Worm (Caenorhabditis elegans) whole organism, L1 larva: ENCODE data around the gene clu-1.

ENCODE experiments used
- C04F5.9 ChIP-seq: sonication (generic microtip); optimal IDR thresholded peaks from 2 replicates; lab custom pipeline; 2016; ENCODE audit warnings: missing genetic modification characterization, missing compliant biosample characterization
- F16B12.6 ChIP-seq: fragments of 150-350 bp; optimal IDR thresholded peaks from 2 replicates; lab custom pipeline; 2014; ENCODE audit warnings: missing biosample characterization, missing genetic modification characterization
- Y116A8C.19 ChIP-seq: sonication (generic microtip); optimal IDR thresholded peaks from 2 replicates; lab custom pipeline; 2016; ENCODE audit warnings: missing compliant biosample characterization, missing genetic modification characterization, borderline replicate concordance
- alr-1 ChIP-seq: fragments of 200-800 bp; sonication (Bioruptor generic); optimal IDR thresholded peaks from 2 replicates; lab custom pipeline; 2018; ENCODE audit warnings: borderline replicate concordance, mild to moderate bottlenecking, missing genetic modification characterization, missing compliant biosample characterization
- aly-2 ChIP-seq: fragments of 150-350 bp; optimal IDR thresholded peaks from 2 replicates; lab custom pipeline; 2014; ENCODE audit warnings: missing biosample characterization, missing genetic modification characterization
- blmp-1 ChIP-seq: fragments of 150-350 bp; optimal IDR thresholded peaks from 2 replicates; lab custom pipeline; 2014; ENCODE audit warnings: missing biosample characterization, missing genetic modification characterization
- ceh-63 ChIP-seq: fragments of 200-800 bp; sonication (Bioruptor generic); optimal IDR thresholded peaks from 2 replicates; lab custom pipeline; 2018; ENCODE audit warnings: mild to moderate bottlenecking, missing genetic modification characterization, missing compliant biosample characterization
- ceh-82 ChIP-seq, 3 experiments: fragments of 150-350 bp in 1 of 3; sonication (generic microtip) in 2 of 3; optimal IDR thresholded peaks; 2 replicates each; lab custom pipeline; 2014 to 2017; ENCODE audit warnings: missing biosample characterization in 3 of 3, missing genetic modification characterization in 3 of 3
- ceh-90 ChIP-seq: sonication (generic microtip); optimal IDR thresholded peaks from 2 replicates; lab custom pipeline; 2016; ENCODE audit warnings: missing genetic modification characterization, missing compliant biosample characterization
- dsc-1 ChIP-seq: sonication (generic microtip); optimal IDR thresholded peaks from 2 replicates; lab custom pipeline; 2016; ENCODE audit warnings: mild to moderate bottlenecking, missing genetic modification characterization, missing compliant biosample characterization
- efl-1 ChIP-seq, 4 experiments: fragments of 150-350 bp; optimal IDR thresholded peaks in 3 of 4; peaks in 1 of 4; 1 replicate in 1 of 4; 2 replicates in 3 of 4; lab custom pipeline; 2014; ENCODE audit warnings: missing biosample characterization in 2 of 4, missing genetic modification characterization in 2 of 4, missing genetic modification reagents in 2 of 4
- egl-13 ChIP-seq: sonication (generic microtip); optimal IDR thresholded peaks from 2 replicates; lab custom pipeline; 2016; ENCODE audit warnings: missing genotype, missing genetic modification reagents, missing genetic modification characterization, missing compliant biosample characterization
- egl-27 ChIP-seq, 2 experiments: fragments of 150-350 bp in 1 of 2; sonication (generic microtip); optimal IDR thresholded peaks; 3 replicates each; lab custom pipeline; 2017 to 2018; ENCODE audit warnings: missing biosample characterization in 2 of 2, missing genetic modification characterization in 2 of 2, missing genetic modification reagents in 2 of 2
- elt-3 ChIP-seq, 6 experiments: fragments of 150-350 bp in 1 of 6; sonication (generic microtip); optimal IDR thresholded peaks; 2 replicates each; lab custom pipeline; 2017 to 2018; ENCODE audit warnings: missing biosample characterization in 6 of 6, missing genetic modification characterization in 6 of 6, inconsistent platforms in 1 of 6
- ets-5 ChIP-seq: fragments of 200-800 bp; sonication (Bioruptor generic); IDR thresholded peaks from 2 replicates; pipeline ENCODE4 v1.3.6; 2022; ENCODE audit warnings: missing genetic modification characterization, missing compliant biosample characterization
- fkh-8 ChIP-seq: sonication (generic microtip); optimal IDR thresholded peaks from 2 replicates; lab custom pipeline; 2016; ENCODE audit warnings: mild to moderate bottlenecking, missing genetic modification characterization, missing compliant biosample characterization
- fos-1 ChIP-seq: fragments of 150-350 bp; optimal IDR thresholded peaks from 2 replicates; lab custom pipeline; 2014; ENCODE audit warnings: missing biosample characterization, missing genetic modification characterization
- grh-1 ChIP-seq: fragments of 200-800 bp; sonication (Bioruptor generic); IDR thresholded peaks from 2 replicates; pipeline ENCODE4 v1.3.6; 2022; ENCODE audit warnings: missing genetic modification reagents, missing genetic modification characterization, missing compliant biosample characterization
- hlh-17 ChIP-seq: fragments of 200-800 bp; sonication (Bioruptor generic); optimal IDR thresholded peaks from 2 replicates; lab custom pipeline; 2018; ENCODE audit warnings: missing genetic modification characterization, mild to moderate bottlenecking, missing compliant biosample characterization, moderate library complexity, borderline replicate concordance
- isw-1 ChIP-seq: fragments of 200-800 bp; sonication (Bioruptor generic); IDR thresholded peaks from 2 replicates; pipeline ENCODE4 v1.3.6; 2022; ENCODE audit warnings: missing genetic modification characterization, missing compliant biosample characterization
- lin-13 ChIP-seq: fragments of 150-350 bp; optimal IDR thresholded peaks from 2 replicates; lab custom pipeline; 2014; ENCODE audit warnings: missing biosample characterization, missing genetic modification reagents, missing genetic modification characterization
- lin-14 ChIP-seq: fragments of 200-800 bp; sonication (Bioruptor generic); optimal IDR thresholded peaks from 2 replicates; lab custom pipeline; 2018; ENCODE audit warnings: mild to moderate bottlenecking, missing genetic modification characterization, moderate library complexity, missing compliant biosample characterization
- lin-15B ChIP-seq: fragments of 150-350 bp; sonication (generic microtip); optimal IDR thresholded peaks from 3 replicates; lab custom pipeline; 2014; ENCODE audit warnings: missing biosample characterization, missing genetic modification characterization
- lin-35 ChIP-seq, 2 experiments: fragments of 150-350 bp; optimal IDR thresholded peaks; 2 replicates each; lab custom pipeline; 2014; ENCODE audit warnings: missing biosample characterization in 2 of 2, missing genetic modification characterization in 2 of 2, missing genetic modification reagents in 2 of 2
- lin-39 ChIP-seq: fragments of 150-350 bp; optimal IDR thresholded peaks from 2 replicates; lab custom pipeline; 2014; ENCODE audit warnings: missing biosample characterization, missing genetic modification reagents, missing genetic modification characterization
- lir-3 ChIP-seq: sonication (generic microtip); optimal IDR thresholded peaks from 2 replicates; lab custom pipeline; 2016; ENCODE audit warnings: mild to moderate bottlenecking, missing genetic modification characterization, moderate library complexity, missing compliant biosample characterization; ENCODE audit not compliant: poor library complexity
- mef-2 ChIP-seq: fragments of 150-350 bp; optimal IDR thresholded peaks from 2 replicates; lab custom pipeline; 2014; ENCODE audit warnings: missing biosample characterization, missing genetic modification characterization
- nhr-11 ChIP-seq: fragments of 150-350 bp; optimal IDR thresholded peaks from 2 replicates; lab custom pipeline; 2014; ENCODE audit warnings: missing biosample characterization, missing genetic modification characterization
- nhr-12 ChIP-seq: sonication (generic microtip); optimal IDR thresholded peaks from 2 replicates; lab custom pipeline; 2017; ENCODE audit warnings: missing biosample characterization, missing genetic modification characterization
- nhr-19 ChIP-seq: fragments of 200-800 bp; sonication (Bioruptor generic); conservative IDR thresholded peaks from 2 replicates; pipeline ENCODE4 v1.3.6; 2022; ENCODE audit warnings: missing genetic modification characterization, missing compliant biosample characterization
- nhr-20 ChIP-seq: sonication (generic microtip); optimal IDR thresholded peaks from 2 replicates; lab custom pipeline; 2016; ENCODE audit warnings: mild to moderate bottlenecking, missing genetic modification characterization, missing compliant biosample characterization
- nhr-237 ChIP-seq: fragments of 150-350 bp; optimal IDR thresholded peaks from 2 replicates; lab custom pipeline; 2014; ENCODE audit warnings: missing biosample characterization, missing genetic modification characterization
- nhr-77 ChIP-seq: fragments of 150-350 bp; optimal IDR thresholded peaks from 2 replicates; lab custom pipeline; 2014; ENCODE audit warnings: missing biosample characterization, missing genetic modification characterization
- nhr-85 ChIP-seq: sonication (generic microtip); peaks from one replicate; lab custom pipeline; 2016; ENCODE audit warnings: missing genetic modification characterization, inconsistent platforms, missing compliant biosample characterization
- pag-3 ChIP-seq: sonication (generic microtip); optimal IDR thresholded peaks from 2 replicates; lab custom pipeline; 2017; ENCODE audit warnings: missing genetic modification characterization, mild to moderate bottlenecking, missing compliant biosample characterization, antibody characterized with exemption, borderline replicate concordance; ENCODE audit not compliant: insufficient read depth
- pax-3 ChIP-seq: fragments of 200-800 bp; sonication (Bioruptor generic); optimal IDR thresholded peaks from 2 replicates; lab custom pipeline; 2018; ENCODE audit warnings: mild to moderate bottlenecking, missing genetic modification characterization, moderate library complexity, missing compliant biosample characterization
- rnt-1 ChIP-seq: sonication (generic microtip); optimal IDR thresholded peaks from 2 replicates; lab custom pipeline; 2016; ENCODE audit warnings: mild to moderate bottlenecking, missing genetic modification characterization, moderate library complexity, missing compliant biosample characterization
- skn-1 ChIP-seq: fragments of 150-350 bp; optimal IDR thresholded peaks from 2 replicates; lab custom pipeline; 2014; ENCODE audit warnings: missing biosample characterization, missing genetic modification characterization
- snu-23 ChIP-seq: sonication (generic microtip); optimal IDR thresholded peaks from 2 replicates; lab custom pipeline; 2016; ENCODE audit warnings: missing genetic modification characterization, missing compliant biosample characterization
- sox-4 ChIP-seq: sonication (generic microtip); optimal IDR thresholded peaks from 2 replicates; lab custom pipeline; 2016; ENCODE audit warnings: missing genetic modification characterization, missing compliant biosample characterization
- sptf-1 ChIP-seq: fragments of 150-350 bp; optimal IDR thresholded peaks from 2 replicates; lab custom pipeline; 2014; ENCODE audit warnings: missing biosample characterization, missing genetic modification characterization
- sup-37 ChIP-seq: fragments of 200-800 bp; sonication (Bioruptor generic); optimal IDR thresholded peaks from 2 replicates; lab custom pipeline; 2018; ENCODE audit warnings: mild to moderate bottlenecking, missing genetic modification characterization, missing compliant biosample characterization
- tlp-1 ChIP-seq: fragments of 150-350 bp; optimal IDR thresholded peaks from 2 replicates; lab custom pipeline; 2014; ENCODE audit warnings: missing biosample characterization, missing genetic modification characterization
- zag-1 ChIP-seq: fragments of 150-350 bp; optimal IDR thresholded peaks from 2 replicates; lab custom pipeline; 2014; ENCODE audit warnings: missing biosample characterization, missing genetic modification characterization

The clu-1 gene

ce11 chrIII:9546016-9546659 is 24.9 kb upstream of the clu-1 start, which contains the start of gene unc-16 (continued):
- peak; percentile 82 for TF ChIP-seq lin-15B
- TF ChIP-seq tlp-1 (tag; lab: Kevin White, UChicago) = no peak
- TF ChIP-seq skn-1 (tag; lab: Kevin White, UChicago) = peak; percentile 87
- TF ChIP-seq lin-14 = peak; percentile 95
- TF ChIP-seq nhr-85 (tag; lab: Kevin White, UChicago) = peak; percentile 88
- peak; percentile 91 for TF ChIP-seq isw-1 (GFP tag; lab: Robert Waterston, UW)
- peak; percentile 77 for TF ChIP-seq fos-1
- TF ChIP-seq dsc-1 = peak; percentile 89
- TF ChIP-seq nhr-12 = no peak
- peak; percentile 90 for TF ChIP-seq fkh-8
- no peak for TF ChIP-seq pag-3 (tag; lab: Kevin White, UChicago)
- TF ChIP-seq, all 84 proteins: peak for 62

DNA sequence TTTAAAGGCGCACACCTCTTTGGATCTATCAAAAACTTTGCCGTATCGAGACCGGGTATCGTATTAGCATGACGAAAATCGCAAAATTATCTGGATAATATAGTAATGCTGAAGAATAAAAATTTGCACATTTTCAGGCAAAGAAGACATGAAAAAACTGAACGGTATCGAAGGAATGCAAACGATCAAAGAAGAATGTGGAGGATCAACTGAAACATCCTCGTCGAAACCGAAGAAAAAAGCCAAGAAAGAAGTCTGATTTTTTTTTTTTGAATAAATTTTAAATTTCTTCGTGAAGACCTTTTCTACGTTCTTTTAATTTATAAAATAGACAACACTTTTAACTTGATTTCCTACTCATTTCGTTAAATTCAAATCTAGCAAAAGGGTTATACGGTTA is 23.6 kb upstream of the clu-1 start, which contains the start of gene ZK1098.12:
TSS of gene ZK1098.12 (plus strand) at position 301 of the 400 bp plus-strand sequence.
- TF ChIP-seq egl-13 (no peak), efl-1 (optimal IDR thresholded peaks at IDR 0.05; lab: Kevin White, UChicago) (no peak), efl-1 (GFP tag; optimal IDR thresholded peaks at IDR 0.05 in 1 of 2; lab: Kevin White, UChicago) (peak in 1 of 2 experiments; percentile 76)

ce11 chrIII:9544125-9544524 is 22.9 kb upstream of the clu-1 start, which contains the start of gene ZK1098.9:
ZK1098.9 (plus strand) TSS chrIII:9544425.
- TF ChIP-seq sptf-1 = no peak
- no peak for TF ChIP-seq ceh-63 (GFP tag; lab: Kevin White, UChicago)
- TF ChIP-seq nhr-19 = no peak
- TF ChIP-seq lin-13 (GFP tag; lab: Kevin White, UChicago) = no peak
- no peak for TF ChIP-seq hlh-17 (GFP tag; lab: Kevin White, UChicago)
- TF ChIP-seq Y116A8C.19 (tag; lab: Kevin White, UChicago) = no peak

ce11 chrIII:9542816-9543215 is 21.6 kb upstream of the clu-1 start, which contains the start of gene eif-2Balpha:
eif-2Balpha (plus strand) TSS chrIII:9543119.
- TF ChIP-seq ets-5 (GFP tag; lab: Robert Waterston, UW) (no peak), lin-14 (no peak), ceh-82 (tag; optimal IDR thresholded peaks at IDR 0.05; lab: Kevin White, UChicago) (peak in 1 of 3 experiments; percentile 30), nhr-77 (tag; lab: Kevin White, UChicago) (no peak), lin-35 (GFP tag; optimal IDR thresholded peaks at IDR 0.05; lab: Kevin White, UChicago) (peak; percentile 44 to 90), nhr-20 (tag; lab: Kevin White, UChicago) (peak; percentile 4), pax-3 (tag; lab: Kevin White, UChicago) (no peak), egl-13 (no peak), lin-39 (tag; lab: Kevin White, UChicago) (no peak), blmp-1 (tag; lab: Kevin White, UChicago) (peak; percentile 32), zag-1 (tag; lab: Kevin White, UChicago) (no peak), nhr-237 (no peak), nhr-11 (tag; lab: Kevin White, UChicago) (no peak), elt-3 (tag; optimal IDR thresholded peaks at IDR 0.05; lab: Kevin White, UChicago) (peak in 1 of 6 experiments; percentile 24), aly-2 (tag; lab: Kevin White, UChicago) (no peak), sptf-1 (no peak), mef-2 (tag; lab: Kevin White, UChicago) (no peak), snu-23 (GFP tag; lab: Kevin White, UChicago) (peak; percentile 28), tlp-1 (tag; lab: Kevin White, UChicago) (no peak), Y116A8C.19 (tag; lab: Kevin White, UChicago) (no peak), C04F5.9 (tag; lab: Kevin White, UChicago) (no peak), fkh-8 (no peak), sox-4 (tag; lab: Kevin White, UChicago) (no peak), hlh-17 (GFP tag; lab: Kevin White, UChicago) (no peak), ceh-90 (no peak), efl-1 (optimal IDR thresholded peaks at IDR 0.05; lab: Kevin White, UChicago) (peak; percentile 29 to 70), efl-1 (GFP tag; optimal IDR thresholded peaks at IDR 0.05 in 1 of 2; lab: Kevin White, UChicago) (peak; percentile 79 to 96), egl-27 (tag; optimal IDR thresholded peaks at IDR 0.05; lab: Kevin White, UChicago) (no peak), alr-1 (tag; lab: Kevin White, UChicago) (no peak), rnt-1 (tag; lab: Kevin White, UChicago) (no peak), lir-3 (no peak), grh-1 (GFP tag; lab: Robert Waterston, UW) (no peak), F16B12.6 (tag; lab: Kevin White, UChicago) (peak; percentile 34), sup-37 (no peak)
